Fruit fly (Drosophila melanogaster): Measurements from ENCODE around the gene Srp72.

Gene Srp72

DNA sequence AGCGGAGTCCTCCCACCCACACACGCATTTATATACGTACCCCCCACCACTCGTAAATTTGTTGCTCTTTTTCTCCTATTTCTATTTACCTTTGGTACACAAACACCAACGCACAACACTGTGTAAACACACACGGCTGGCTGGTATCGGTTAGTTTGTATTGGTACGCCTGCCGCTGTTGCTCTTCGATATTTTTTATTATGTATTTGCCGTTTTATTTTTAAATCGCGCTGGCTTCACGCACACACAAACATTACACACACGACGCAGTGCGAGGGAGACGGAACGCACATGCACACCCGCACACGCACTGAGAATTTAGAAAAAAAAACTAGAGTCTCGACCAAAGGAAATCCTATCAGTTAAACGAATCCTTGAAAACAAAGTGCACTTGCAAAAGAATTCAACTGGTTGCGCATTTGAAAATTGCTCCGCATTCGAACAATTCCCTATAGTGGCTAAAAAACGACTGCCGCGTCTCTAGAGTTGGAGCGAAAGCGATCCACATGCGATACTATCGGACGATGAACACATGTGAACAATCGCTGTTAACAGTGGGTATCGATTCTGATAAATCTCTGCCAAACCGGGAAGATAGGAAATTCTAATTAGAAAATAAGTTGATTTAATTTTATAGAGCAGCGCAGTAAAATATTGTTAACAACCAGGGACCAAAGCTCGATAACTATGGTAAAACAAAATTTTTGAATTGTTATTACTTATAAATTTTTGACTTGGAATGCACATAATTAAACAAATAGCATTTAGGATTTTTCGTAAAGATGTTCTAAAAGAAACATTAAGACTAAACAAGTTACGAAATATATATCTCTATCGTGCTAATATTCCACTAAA lies 37.7 kb upstream of the Srp72 start (continued):
- TF ChIP-seq sens (GFP tag) (peak; percentile 83), CG3407 (GFP tag; optimal IDR thresholded peaks at IDR 0.05) (peak; percentile 91), lbe (GFP tag; optimal IDR thresholded peaks at IDR 0.05) (peak; percentile 62), Gsc (GFP tag; IDR thresholded peaks at IDR 0.05) (no peak), gsb (GFP tag; IDR thresholded peaks at IDR 0.05) (peak; percentile 36; the same call in 1 of the 2 replicates), CG11723 (GFP tag; optimal IDR thresholded peaks at IDR 0.05) (peak; percentile 84), CG13287 (GFP tag; IDR thresholded peaks at IDR 0.05; ENCODE audit: partially characterized antibody) (peak; percentile 88), CG18619 (GFP tag; optimal IDR thresholded peaks at IDR 0.05) (peak; percentile 50), nau (GFP tag; optimal IDR thresholded peaks at IDR 0.05) (peak; percentile 91), CG15073 (GFP tag; optimal IDR thresholded peaks at IDR 0.05) (no peak), CG3995 (GFP tag; optimal IDR thresholded peaks at IDR 0.05) (no peak), Hey (tag; optimal IDR thresholded peaks at IDR 0.05) (peak; percentile 91), usp (GFP tag; optimal IDR thresholded peaks at IDR 0.05) (no peak), crc (GFP tag; optimal IDR thresholded peaks at IDR 0.05) (peak; percentile 42), Max (GFP tag; optimal IDR thresholded peaks at IDR 0.05) (no peak), bbx (GFP tag; IDR thresholded peaks at IDR 0.05; ENCODE audit: partially characterized antibody) (peak; percentile 99), CG12942 (GFP tag; optimal IDR thresholded peaks at IDR 0.05) (peak; percentile 45), lola (GFP tag; optimal IDR thresholded peaks at IDR 0.05) (peak in 1 of 3 experiments; percentile 47), CG7928 (GFP tag; optimal IDR thresholded peaks at IDR 0.05) (peak; percentile 49), CG6791 (GFP tag; IDR thresholded peaks at IDR 0.05; ENCODE audit: partially characterized antibody) (peak; percentile 99), CG10565 (GFP tag; optimal IDR thresholded peaks at IDR 0.05) (no peak), tup (GFP tag; optimal IDR thresholded peaks at IDR 0.05) (peak; percentile 44), cg (GFP tag; optimal IDR thresholded peaks at IDR 0.05) (peak; percentile 94), fd64A (GFP tag; optimal IDR thresholded peaks at IDR 0.05) (peak; percentile 96), nmo (GFP tag; optimal IDR thresholded peaks at IDR 0.05) (peak; percentile 15), GATAe (GFP tag; conservative IDR thresholded peaks at IDR 0.05) (no peak), her (GFP tag; optimal IDR thresholded peaks at IDR 0.05) (peak; percentile 32), CG6689 (GFP tag; IDR thresholded peaks at IDR 0.05) (peak; percentile 24; the same call in 1 of the 2 replicates), slou (GFP tag; optimal IDR thresholded peaks at IDR 0.05) (no peak), NC2β (GFP tag; optimal IDR thresholded peaks at IDR 0.05) (peak; percentile 40), CG42726 (GFP tag; IDR thresholded peaks at IDR 0.05; ENCODE audit: partially characterized antibody) (peak; percentile 97), BEAF-32 (GFP tag; optimal IDR thresholded peaks at IDR 0.05) (peak; percentile 95), CG5245 (GFP tag; optimal IDR thresholded peaks at IDR 0.05) (no peak), jumu (GFP tag; optimal IDR thresholded peaks at IDR 0.05) (peak; percentile 12), CG18599 (GFP tag; optimal IDR thresholded peaks at IDR 0.05) (peak; percentile 85), cad (GFP tag; optimal IDR thresholded peaks at IDR 0.05) (no peak), D19B (GFP tag; optimal IDR thresholded peaks at IDR 0.05) (peak; percentile 25), lab (GFP tag; optimal IDR thresholded peaks at IDR 0.05) (peak; percentile 93), CG2202 (tag; optimal IDR thresholded peaks at IDR 0.05) (peak; percentile 86), h (optimal IDR thresholded peaks at IDR 0.05) (no peak), CG7786 (GFP tag; optimal IDR thresholded peaks at IDR 0.05) (peak; percentile 65), maf-S (GFP tag; optimal IDR thresholded peaks at IDR 0.05) (peak; percentile 72), chm (GFP tag; IDR thresholded peaks at IDR 0.05) (peak; percentile 85), ac (GFP tag; optimal IDR thresholded peaks at IDR 0.05) (peak; percentile 92), repo (GFP tag; optimal IDR thresholded peaks at IDR 0.05) (peak; percentile 42), HLHmδ (GFP tag; optimal IDR thresholded peaks at IDR 0.05) (peak; percentile 99), wdn (GFP tag; IDR thresholded peaks at IDR 0.05) (no peak), Oaz (GFP tag; IDR thresholded peaks at IDR 0.05) (no peak), Sry-δ (GFP tag; optimal IDR thresholded peaks at IDR 0.05) (peak; percentile 91)
